Fruit fly (Drosophila melanogaster) whole organism, embryonic: ENCODE measurements around the gene dsx-c73A.

Experiments used
- Bteb2 ChIP-seq: fragments of 200-800 bp; sonication (Bioruptor generic); optimal IDR thresholded peaks from 2 replicates; lab custom pipeline; 2016; ENCODE audit warnings: missing biosample characterization, missing genetic modification characterization
- CG10274 ChIP-seq: fragments of 200-800 bp; sonication (Bioruptor generic); optimal IDR thresholded peaks from 3 replicates; lab custom pipeline; 2017; ENCODE audit warnings: missing biosample characterization, mild to moderate bottlenecking, missing genetic modification characterization
- CG11456 ChIP-seq: fragments of 200-800 bp; sonication (Bioruptor generic); IDR thresholded peaks from 3 replicates; pipeline ENCODE4 v1.3.6; 2022; ENCODE audit warnings: missing biosample characterization, missing genetic modification characterization
- CG13296 ChIP-seq: fragments of 200-800 bp; sonication (Bioruptor generic); optimal IDR thresholded peaks from 3 replicates; lab custom pipeline; 2018; ENCODE audit warnings: missing biosample characterization, mild to moderate bottlenecking, missing genetic modification characterization
- CG15073 ChIP-seq: fragments of 200-800 bp; sonication (Bioruptor generic); optimal IDR thresholded peaks from 2 replicates; lab custom pipeline; 2016; ENCODE audit warnings: missing biosample characterization, missing genetic modification characterization
- CG16813 ChIP-seq: fragments of 200-800 bp; sonication (Bioruptor generic); IDR thresholded peaks from 3 replicates; pipeline ENCODE4 v1.3.6; 2022; ENCODE audit warnings: missing biosample characterization, missing genetic modification characterization; ENCODE audit not compliant: partially characterized antibody
- CG33213 ChIP-seq: fragments of 200-800 bp; sonication (Bioruptor generic); optimal IDR thresholded peaks from 3 replicates; lab custom pipeline; 2016; ENCODE audit warnings: missing biosample characterization, missing genetic modification characterization
- CG3726 ChIP-seq: fragments of 200-800 bp; sonication (Bioruptor generic); IDR thresholded peaks from 3 replicates; pipeline ENCODE4, ENCODE4 v1.3.6; 2022; ENCODE audit warnings: missing biosample characterization, missing genetic modification characterization
- CG4854 ChIP-seq: fragments of 200-800 bp; sonication (Bioruptor generic); optimal IDR thresholded peaks from 2 replicates; lab custom pipeline; 2016; ENCODE audit warnings: missing biosample characterization, missing genetic modification characterization, inconsistent platforms
- CG8290 ChIP-seq, 3 experiments: fragments of 200-800 bp; sonication (Bioruptor generic); optimal IDR thresholded peaks; 2 replicates each; lab custom pipeline; 2016 to 2019; ENCODE audit warnings: missing biosample characterization in 3 of 3, missing genetic modification characterization in 3 of 3, mild to moderate bottlenecking in 2 of 3, moderate library complexity in 1 of 3
- CG8944 ChIP-seq: fragments of 200-800 bp; sonication (Bioruptor generic); optimal IDR thresholded peaks from 3 replicates; lab custom pipeline; 2016; ENCODE audit warnings: missing biosample characterization, missing genetic modification characterization
- CTCF ChIP-seq: fragments of 200-800 bp; sonication (Bioruptor generic); optimal IDR thresholded peaks from 2 replicates; lab custom pipeline; 2017; ENCODE audit warnings: missing biosample characterization, mild to moderate bottlenecking, missing genetic modification characterization, moderate library complexity
- Chrac-16 ChIP-seq: fragments of 200-800 bp; sonication (Bioruptor generic); optimal IDR thresholded peaks from 3 replicates; lab custom pipeline; 2016; ENCODE audit warnings: missing biosample characterization, missing genetic modification characterization
- CrebB ChIP-seq: fragments of 200-800 bp; sonication (Bioruptor generic); optimal IDR thresholded peaks from 3 replicates; lab custom pipeline; 2018; ENCODE audit warnings: missing biosample characterization, mild to moderate bottlenecking, missing genetic modification characterization
- Dp ChIP-seq: fragments of 200-800 bp; sonication (Bioruptor generic); optimal IDR thresholded peaks from 2 replicates; lab custom pipeline; 2018; ENCODE audit warnings: missing biosample characterization, mild to moderate bottlenecking, missing genetic modification characterization, moderate library complexity
- Ets65A ChIP-seq: fragments of 200-800 bp; sonication (Bioruptor generic); peaks from one replicate; lab custom pipeline; 2016; ENCODE audit warnings: missing biosample characterization, missing genetic modification characterization
- H15 ChIP-seq: fragments of 200-800 bp; sonication (Bioruptor generic); IDR thresholded peaks from 3 replicates; pipeline ENCODE4 v1.3.6; 2022; ENCODE audit warnings: missing biosample characterization, missing genetic modification characterization
- HLH4C ChIP-seq: fragments of 200-800 bp; sonication (Bioruptor generic); IDR thresholded peaks from 3 replicates; pipeline ENCODE4 v1.3.6; 2022; ENCODE audit warnings: missing biosample characterization, missing genetic modification characterization; ENCODE audit not compliant: partially characterized antibody
- Hr78 ChIP-seq, 2 experiments: fragments of 200-800 bp in 1 of 2; fragments of >200 bp in 1 of 2; sonication (Bioruptor generic) in 1 of 2; optimal IDR thresholded peaks; 2 replicates each; lab custom pipeline; 2017 to 2019; ENCODE audit warnings: missing biosample characterization in 2 of 2, missing genetic modification characterization in 2 of 2, mild to moderate bottlenecking in 1 of 2, moderate library complexity in 1 of 2
- Lhr ChIP-seq: fragments of 200-800 bp; sonication (Bioruptor generic); optimal IDR thresholded peaks from 3 replicates; lab custom pipeline; 2017; ENCODE audit warnings: mild to moderate bottlenecking, missing biosample characterization, missing genetic modification reagents, missing genetic modification characterization
- MBD-R2 ChIP-seq: fragments of 200-800 bp; sonication (Bioruptor generic); IDR thresholded peaks from 2 replicates; pipeline ENCODE4 v1.3.6; 2022; ENCODE audit warnings: missing biosample characterization, missing genetic modification characterization
- Med ChIP-seq: fragments of 200-800 bp; sonication (Bioruptor generic); peaks from one replicate; lab custom pipeline; 2016; ENCODE audit warnings: missing biosample characterization, missing genetic modification characterization, mild to moderate bottlenecking, inconsistent platforms, moderate library complexity
- NC2β ChIP-seq: fragments of 200-800 bp; sonication (Bioruptor generic); optimal IDR thresholded peaks from 2 replicates; lab custom pipeline; 2016; ENCODE audit warnings: missing biosample characterization, missing genetic modification characterization
- Neu2 ChIP-seq: fragments of 200-800 bp; sonication (Bioruptor generic); optimal IDR thresholded peaks from 3 replicates; lab custom pipeline; 2016; ENCODE audit warnings: missing biosample characterization, missing genetic modification characterization, borderline replicate concordance
- Pdp1 ChIP-seq, 2 experiments: fragments of 200-800 bp; sonication (Bioruptor generic); optimal IDR thresholded peaks; 3 replicates each; lab custom pipeline; 2016; ENCODE audit warnings: missing biosample characterization in 2 of 2, missing genetic modification characterization in 2 of 2, mild to moderate bottlenecking in 1 of 2, moderate library complexity in 1 of 2
- Tbp ChIP-seq: fragments of >200 bp; optimal IDR thresholded peaks from 2 replicates; lab custom pipeline; 2018; ENCODE audit warnings: missing biosample characterization, missing genetic modification characterization
- Xrp1 ChIP-seq: fragments of 200-800 bp; sonication (Bioruptor generic); IDR thresholded peaks from 2 replicates; pipeline ENCODE4 v1.3.6; 2022; ENCODE audit warnings: missing biosample characterization, missing genetic modification characterization
- al ChIP-seq: fragments of 200-800 bp; sonication (Bioruptor generic); IDR thresholded peaks from 2 replicates; pipeline ENCODE4 v1.3.6; 2022; ENCODE audit warnings: missing biosample characterization, missing genetic modification characterization
- ash1 ChIP-seq: fragments of 200-800 bp; sonication (Bioruptor generic); optimal IDR thresholded peaks from 2 replicates; lab custom pipeline; 2018; ENCODE audit warnings: missing biosample characterization, mild to moderate bottlenecking, missing genetic modification characterization
- bsh ChIP-seq, 2 experiments: fragments of 200-800 bp; sonication (Bioruptor generic); optimal IDR thresholded peaks; 2 replicates each; lab custom pipeline; 2017 to 2018; ENCODE audit warnings: mild to moderate bottlenecking in 2 of 2, missing biosample characterization in 2 of 2, missing genetic modification characterization in 2 of 2, moderate library complexity in 1 of 2
- chn ChIP-seq: fragments of 200-800 bp; sonication (Bioruptor generic); optimal IDR thresholded peaks from 2 replicates; lab custom pipeline; 2016; ENCODE audit warnings: missing biosample characterization, missing genetic modification characterization
- ci ChIP-seq: fragments of 200-800 bp; sonication (Bioruptor generic); IDR thresholded peaks from 3 replicates; pipeline ENCODE4 v1.3.6; 2022; ENCODE audit warnings: missing biosample characterization, missing genetic modification characterization
- dati ChIP-seq: fragments of 200-800 bp; sonication (Bioruptor generic); IDR thresholded peaks from 2 replicates; pipeline ENCODE4 v1.3.6; 2022; ENCODE audit warnings: missing biosample characterization, missing genetic modification characterization
- dm ChIP-seq: fragments of 200-800 bp; sonication (Bioruptor generic); optimal IDR thresholded peaks from 3 replicates; lab custom pipeline; 2016; ENCODE audit warnings: missing biosample characterization, missing genetic modification characterization
- emc ChIP-seq: fragments of 200-800 bp; sonication (Bioruptor generic); optimal IDR thresholded peaks from 2 replicates; lab custom pipeline; 2016; ENCODE audit warnings: missing biosample characterization, missing genetic modification characterization
- eve ChIP-seq, 2 experiments: fragments of >200 bp; optimal IDR thresholded peaks; 2 replicates each; lab custom pipeline; 2017; ENCODE audit warnings: missing biosample characterization in 2 of 2, missing genetic modification characterization in 2 of 2
- fd64A ChIP-seq: fragments of 200-800 bp; sonication (Bioruptor generic); optimal IDR thresholded peaks from 3 replicates; lab custom pipeline; 2018; ENCODE audit warnings: missing biosample characterization, mild to moderate bottlenecking, missing genetic modification characterization
- gcm2 ChIP-seq: fragments of 200-800 bp; sonication (Bioruptor generic); optimal IDR thresholded peaks from 2 replicates; lab custom pipeline; 2016; ENCODE audit warnings: missing biosample characterization, missing genetic modification characterization
- gsb ChIP-seq: fragments of 200-800 bp; sonication (Bioruptor generic); IDR thresholded peaks from 2 replicates; pipeline ENCODE4 v1.3.6; 2022; ENCODE audit warnings: missing biosample characterization, missing genetic modification characterization
- kah ChIP-seq: fragments of 200-800 bp; sonication (Bioruptor generic); optimal IDR thresholded peaks from 2 replicates; lab custom pipeline; 2018; ENCODE audit warnings: missing biosample characterization, mild to moderate bottlenecking, missing genetic modification characterization
- nmo ChIP-seq: fragments of 200-800 bp; sonication (Bioruptor generic); optimal IDR thresholded peaks from 2 replicates; lab custom pipeline; 2018; ENCODE audit warnings: missing biosample characterization, mild to moderate bottlenecking, missing genetic modification characterization, moderate library complexity
- onecut ChIP-seq: fragments of 200-800 bp; sonication (Bioruptor generic); IDR thresholded peaks from 2 replicates; pipeline ENCODE4 v1.3.6; 2022; ENCODE audit warnings: missing biosample characterization, missing genetic modification characterization
- row ChIP-seq: fragments of 200-800 bp; sonication (Bioruptor generic); IDR thresholded peaks from 3 replicates; pipeline ENCODE4 v1.3.6; 2022; ENCODE audit warnings: missing biosample characterization, missing genetic modification characterization
- sim ChIP-seq: fragments of 200-800 bp; sonication (Bioruptor generic); IDR thresholded peaks from 2 replicates; pipeline ENCODE4 v1.3.6; 2022; ENCODE audit warnings: missing biosample characterization, missing genetic modification characterization
- stc ChIP-seq: fragments of 200-800 bp; sonication (Bioruptor generic); IDR thresholded peaks from 2 replicates; pipeline ENCODE4 v1.3.6; 2022; ENCODE audit warnings: missing biosample characterization, missing genetic modification characterization
- trh ChIP-seq: fragments of 200-800 bp; sonication (Bioruptor generic); optimal IDR thresholded peaks from 2 replicates; lab custom pipeline; 2016; ENCODE audit warnings: missing biosample characterization, missing genetic modification characterization
- tup ChIP-seq: fragments of 200-800 bp; sonication (Bioruptor generic); optimal IDR thresholded peaks from 2 replicates; lab custom pipeline; 2016; ENCODE audit warnings: missing biosample characterization, mild to moderate bottlenecking, missing genetic modification characterization, moderate library complexity
- vnd ChIP-seq: fragments of 200-800 bp; sonication (Bioruptor generic); IDR thresholded peaks from 3 replicates; pipeline ENCODE4 v1.3.6; 2022; ENCODE audit warnings: missing biosample characterization, missing genetic modification characterization; ENCODE audit not compliant: partially characterized antibody
- yki ChIP-seq: fragments of >200 bp; optimal IDR thresholded peaks from 3 replicates; lab custom pipeline; 2018

The dsx-c73A gene

dm6 chr3L:16483524-16484370, 32.0 kb upstream of the dsx-c73A start, which contains the start of gene aos (continued):
- no peak for TF ChIP-seq Tbp (GFP tag; lab: Kevin White, UChicago)
- TF ChIP-seq Ets65A (GFP tag; lab: Kevin White, UChicago) = peak; percentile 91
- TF ChIP-seq tup = peak; percentile 57
- peak; percentile 37; the same call in 1 of the 2 replicates for TF ChIP-seq sim (GFP tag; lab: Robert Waterston, UW)
- TF ChIP-seq CG11456 (GFP tag; lab: Robert Waterston, UW) = peak; percentile 36; the same call in 2 of the 3 replicates
- TF ChIP-seq gsb = peak; percentile 63; the same call in 1 of the 2 replicates
- peak; percentile 42 for TF ChIP-seq CTCF (GFP tag; lab: Kevin White, UChicago)
- no peak for TF ChIP-seq Dp (GFP tag; lab: Kevin White, UChicago)
- peak; percentile 74; the same call in 2 of the 3 replicates for TF ChIP-seq CG3726 (GFP tag; lab: Robert Waterston, UW)
- TF ChIP-seq CG33213 (GFP tag; lab: Kevin White, UChicago) = peak; percentile 4
- peak; percentile 55 for TF ChIP-seq chn (GFP tag; lab: Kevin White, UChicago)
- TF ChIP-seq nmo (GFP tag; lab: Kevin White, UChicago) = peak; percentile 54
- peak; percentile 92 for TF ChIP-seq row (GFP tag; lab: Robert Waterston, UW)
- peak; percentile 62 for TF ChIP-seq trh (GFP tag; lab: Kevin White, UChicago)
- TF ChIP-seq CG4854 (GFP tag; lab: Kevin White, UChicago) = peak; percentile 19
- TF ChIP-seq NC2β = peak; percentile 41
- peak; percentile 79 for TF ChIP-seq kah (GFP tag; lab: Kevin White, UChicago)
- TF ChIP-seq Lhr (GFP tag; lab: Kevin White, UChicago) = peak; percentile 42
- TF ChIP-seq fd64A = no peak
- no peak for TF ChIP-seq Neu2 (GFP tag; lab: Kevin White, UChicago)
- TF ChIP-seq MBD-R2 = peak; percentile 12; the same call in 1 of the 2 replicates
- TF ChIP-seq dati (GFP tag; lab: Robert Waterston, UW) = no peak
- TF ChIP-seq Chrac-16 = peak; percentile 87
- no peak for TF ChIP-seq HLH4C (GFP tag; lab: Robert Waterston, UW)
- TF ChIP-seq CG8290 (GFP tag; optimal IDR thresholded peaks at IDR 0.05; lab: Kevin White, UChicago) = no peak
- peak in 1 of 2 experiments; percentile 47 for TF ChIP-seq CG8290 (tag; optimal IDR thresholded peaks at IDR 0.05; lab: Kevin White, UChicago)
- peak; percentile 93 for TF ChIP-seq Xrp1
- TF ChIP-seq CG15073 = peak; percentile 8
- TF ChIP-seq CG8944 = no peak
- TF ChIP-seq stc (GFP tag; lab: Robert Waterston, UW) = peak; percentile 76
- TF ChIP-seq CG16813 = no peak
- TF ChIP-seq CG13296 (GFP tag; lab: Kevin White, UChicago) = peak; percentile 87
- TF ChIP-seq ash1 (GFP tag; lab: Kevin White, UChicago) = no peak
- no peak for TF ChIP-seq gcm2 (GFP tag; lab: Kevin White, UChicago)
- peak; percentile 91 for TF ChIP-seq Med (GFP tag; lab: Kevin White, UChicago)
- TF ChIP-seq emc = peak; percentile 5
- peak; percentile 53 for TF ChIP-seq CG10274 (GFP tag; lab: Kevin White, UChicago)
- peak; percentile 10 to 30 for TF ChIP-seq Pdp1 (GFP tag; optimal IDR thresholded peaks at IDR 0.05; lab: Kevin White, UChicago)
- TF ChIP-seq eve (GFP tag; optimal IDR thresholded peaks at IDR 0.05; lab: Kevin White, UChicago) = peak in 1 of 2 experiments; percentile 95
- no peak for TF ChIP-seq ci (GFP tag; lab: Robert Waterston, UW)
- TF ChIP-seq dm (GFP tag; lab: Kevin White, UChicago) = peak; percentile 13
- no peak for TF ChIP-seq CrebB (tag; lab: Kevin White, UChicago)
- no peak for TF ChIP-seq Bteb2 (GFP tag; lab: Kevin White, UChicago)
- no peak for TF ChIP-seq vnd (GFP tag; lab: Robert Waterston, UW)
- peak in 1 of 2 experiments; percentile 86 for TF ChIP-seq Hr78 (GFP tag; optimal IDR thresholded peaks at IDR 0.05; lab: Kevin White, UChicago)
- TF ChIP-seq al = peak; percentile 69
- peak; percentile 58 for TF ChIP-seq yki (lab: Kevin White, UChicago)
- peak; percentile 59; the same call in 1 of the 3 replicates for TF ChIP-seq H15 (GFP tag; lab: Robert Waterston, UW)
- no peak; the same call in 1 of the 2 replicates for TF ChIP-seq onecut (GFP tag; lab: Robert Waterston, UW)
- peak; percentile 85 to 89 for TF ChIP-seq bsh (GFP tag; optimal IDR thresholded peaks at IDR 0.05; lab: Kevin White, UChicago)
